Fruit fly (Drosophila melanogaster): ENCODE data around the gene BBS5.

Gene BBS5

dm6 chr3R:4811936-4812534 lies 4.1 kb upstream of the BBS5 start, which contains the start of the genes Hus1-like and ctrip:
Gene Hus1-like (minus strand): TSS chr3R:4812096.
Gene ctrip (minus strand): TSS chr3R:4812096.
- TF ChIP-seq CG12605 (GFP tag; IDR thresholded peaks at IDR 0.05) (0 out of 2 replicates have a peak, but pooled peaks have one; percentile 14), fd96Ca (GFP tag; IDR thresholded peaks at IDR 0.05) (0 out of 3 replicates have a peak, but pooled peaks have one; percentile 36), EcR (GFP tag; optimal IDR thresholded peaks at IDR 0.05) (peak; percentile 27), CG34367 (tag; optimal IDR thresholded peaks at IDR 0.05) (no peak)

- TF ChIP-seq CG9948 (tag; optimal IDR thresholded peaks at IDR 0.05) (no peak), CG15710 (tag; optimal IDR thresholded peaks at IDR 0.05) (peak; percentile 34), Pif1B (GFP tag; optimal IDR thresholded peaks at IDR 0.05) (no peak), CG34367 (tag; optimal IDR thresholded peaks at IDR 0.05) (peak; percentile 9), Ets98B (GFP tag; IDR thresholded peaks at IDR 0.05) (peak; percentile 26; the same call in 1 of the 2 replicates), CG8301 (tag; optimal IDR thresholded peaks at IDR 0.05) (no peak), CG32121 (GFP tag; IDR thresholded peaks at IDR 0.05) (peak; percentile 34; the same call in 1 of the 2 replicates), CG4496 (GFP tag; IDR thresholded peaks at IDR 0.05) (0 out of 3 replicates have a peak, but pooled peaks have one; percentile 40), Pif1A (GFP tag; optimal IDR thresholded peaks at IDR 0.05) (no peak), gl (tag; optimal IDR thresholded peaks at IDR 0.05) (peak; percentile 33), fd96Ca (GFP tag; IDR thresholded peaks at IDR 0.05) (peak; percentile 62; the same call in 2 of the 3 replicates), Snoo (tag; optimal IDR thresholded peaks at IDR 0.05) (peak; percentile 11), CG12605 (GFP tag; IDR thresholded peaks at IDR 0.05) (peak; percentile 14; the same call in 1 of the 2 replicates), rn (GFP tag; IDR thresholded peaks at IDR 0.05) (no peak), EcR (GFP tag; optimal IDR thresholded peaks at IDR 0.05) (peak; percentile 76)
Measured at dm6 chr3R:4813172-4813716, 2.9 kb upstream of the BBS5 start.

dm6 chr3R:4814677-4815076 lies 1.4 kb upstream of the BBS5 start:
- no peak for TF ChIP-seq CG12605 (GFP tag; IDR thresholded peaks at IDR 0.05)
- TF ChIP-seq Pif1A (GFP tag; optimal IDR thresholded peaks at IDR 0.05): no peak
- TF ChIP-seq CG32121 (GFP tag; IDR thresholded peaks at IDR 0.05): no peak
- no peak for TF ChIP-seq EcR (GFP tag; optimal IDR thresholded peaks at IDR 0.05)
- no peak for TF ChIP-seq D1 (tag; optimal IDR thresholded peaks at IDR 0.05)
- TF ChIP-seq CG15710 (tag; optimal IDR thresholded peaks at IDR 0.05): no peak
- no peak for TF ChIP-seq CG8301 (tag; optimal IDR thresholded peaks at IDR 0.05)
- no peak for TF ChIP-seq CG34367 (tag; optimal IDR thresholded peaks at IDR 0.05)

dm6 chr3R:4821098-4821605 lies 5.0 kb downstream of the BBS5 start, which contains the start of gene CG14657:
Gene CG14657 (minus strand): TSS chr3R:4821432.
- TF ChIP-seq CG34367 (tag; optimal IDR thresholded peaks at IDR 0.05): no peak
- no peak for TF ChIP-seq D1 (tag; optimal IDR thresholded peaks at IDR 0.05)
- no peak for TF ChIP-seq CG12605 (GFP tag; IDR thresholded peaks at IDR 0.05)
- no peak for TF ChIP-seq CG14655 (GFP tag; optimal IDR thresholded peaks at IDR 0.05)
- TF ChIP-seq CG8301 (tag; optimal IDR thresholded peaks at IDR 0.05): no peak
- TF ChIP-seq EcR (GFP tag; optimal IDR thresholded peaks at IDR 0.05): no peak
- no peak for TF ChIP-seq CG32121 (GFP tag; IDR thresholded peaks at IDR 0.05)
- TF ChIP-seq Ets98B (GFP tag; IDR thresholded peaks at IDR 0.05): no peak
- TF ChIP-seq Pif1A (GFP tag; optimal IDR thresholded peaks at IDR 0.05): no peak
- no peak for TF ChIP-seq gl (tag; optimal IDR thresholded peaks at IDR 0.05)
- no peak for TF ChIP-seq Snoo (tag; optimal IDR thresholded peaks at IDR 0.05)
- no peak for TF ChIP-seq CG17806 (tag; optimal IDR thresholded peaks at IDR 0.05)
- TF ChIP-seq fd96Ca (GFP tag; IDR thresholded peaks at IDR 0.05): no peak
- TF ChIP-seq CG13204 (GFP tag; optimal IDR thresholded peaks at IDR 0.05): no peak
- no peak for TF ChIP-seq CG9948 (tag; optimal IDR thresholded peaks at IDR 0.05)
- TF ChIP-seq CG4496 (GFP tag; IDR thresholded peaks at IDR 0.05): no peak
- TF ChIP-seq rn (GFP tag; IDR thresholded peaks at IDR 0.05): no peak
- TF ChIP-seq Pif1B (GFP tag; optimal IDR thresholded peaks at IDR 0.05): no peak

dm6 chr3R:4825188-4825587 lies 9.1 kb downstream of the BBS5 start:
- TF ChIP-seq rn (GFP tag; IDR thresholded peaks at IDR 0.05) (no peak), CG13204 (GFP tag; optimal IDR thresholded peaks at IDR 0.05) (no peak), Snoo (tag; optimal IDR thresholded peaks at IDR 0.05) (no peak), gl (tag; optimal IDR thresholded peaks at IDR 0.05) (no peak), CG10348 (GFP tag; IDR thresholded peaks at IDR 0.05) (no peak), CG14655 (GFP tag; optimal IDR thresholded peaks at IDR 0.05) (no peak), CG12605 (GFP tag; IDR thresholded peaks at IDR 0.05) (no peak), Pif1B (GFP tag; optimal IDR thresholded peaks at IDR 0.05) (no peak), CG32121 (GFP tag; IDR thresholded peaks at IDR 0.05) (no peak)

- TF ChIP-seq EcR (GFP tag; optimal IDR thresholded peaks at IDR 0.05) (no peak), fd96Ca (GFP tag; IDR thresholded peaks at IDR 0.05) (no peak), Pif1A (GFP tag; optimal IDR thresholded peaks at IDR 0.05) (no peak), D1 (tag; optimal IDR thresholded peaks at IDR 0.05) (no peak), CG17806 (tag; optimal IDR thresholded peaks at IDR 0.05) (no peak), CG10348 (GFP tag; IDR thresholded peaks at IDR 0.05) (no peak), CG13204 (GFP tag; optimal IDR thresholded peaks at IDR 0.05) (no peak), CG4496 (GFP tag; IDR thresholded peaks at IDR 0.05) (no peak), CG8159 (tag; optimal IDR thresholded peaks at IDR 0.05) (no peak), CG15710 (tag; optimal IDR thresholded peaks at IDR 0.05) (no peak), CG34367 (tag; optimal IDR thresholded peaks at IDR 0.05) (no peak), gl (tag; optimal IDR thresholded peaks at IDR 0.05) (no peak), rn (GFP tag; IDR thresholded peaks at IDR 0.05) (no peak)
Measured at dm6 chr3R:4830413-4830812, 14.3 kb downstream of the BBS5 start, which contains the start of gene CG14658. Gene CG14658 (minus strand): TSS chr3R:4830513.

Measured in whole organism, pupa.